Worm (Caenorhabditis elegans): Measurements from ENCODE around the gene srbc-45.
A peak's percentile ranks its signal among the peaks of the same experiment; 100 is the strongest.

srbc-45 gene

ce11 chrV:12803274-12803673, at the start of gene srbc-45:
Gene srbc-45 (plus strand): TSS chrV:12803574.
- TF ChIP-seq klf-2 (GFP tag; conservative IDR thresholded peaks at IDR 0.05) (no peak), ztf-23 (GFP tag; IDR thresholded peaks at IDR 0.05) (no peak), T22C8.4 (GFP tag; IDR thresholded peaks at IDR 0.05) (no peak), med-1 (GFP tag; optimal IDR thresholded peaks at IDR 0.05; ENCODE audit: insufficient read depth) (no peak), tab-1 (GFP tag; IDR thresholded peaks at IDR 0.05) (no peak), ref-1 (GFP tag; conservative IDR thresholded peaks at IDR 0.05) (no peak), flt-1 (GFP tag; IDR thresholded peaks at IDR 0.05) (no peak), ztf-29 (GFP tag; IDR thresholded peaks at IDR 0.05) (no peak), cog-1 (tag; optimal IDR thresholded peaks at IDR 0.05) (no peak)

DNA sequence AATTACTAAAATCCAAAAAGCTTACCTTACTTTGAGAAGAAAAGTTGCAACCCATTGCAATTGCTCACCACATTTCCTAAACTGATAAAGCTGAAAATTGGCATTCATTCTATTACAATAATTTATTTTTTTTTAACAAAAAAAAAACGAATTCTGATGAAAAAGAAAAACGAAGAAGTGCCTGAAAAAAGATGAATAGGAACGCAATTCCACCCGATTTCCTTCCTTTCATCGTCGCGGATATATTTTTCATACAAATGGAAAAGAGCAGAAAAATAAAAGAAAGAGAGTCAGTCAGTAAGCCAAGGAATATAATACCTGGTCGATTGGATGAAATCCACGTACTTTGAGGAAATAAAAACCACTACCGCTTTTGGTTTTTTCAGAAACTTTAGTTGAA, 48.5 kb upstream of the srbc-45 start, which contains the start of gene gpa-13:
Gene gpa-13 (minus strand): TSS at position 101 of the 400 bp plus-strand sequence.
- no peak for TF ChIP-seq med-1 (GFP tag; optimal IDR thresholded peaks at IDR 0.05; ENCODE audit: insufficient read depth)
- no peak for TF ChIP-seq ref-1 (GFP tag; conservative IDR thresholded peaks at IDR 0.05)
- TF ChIP-seq ztf-29 (GFP tag; IDR thresholded peaks at IDR 0.05) = no peak
- TF ChIP-seq cog-1 (tag; optimal IDR thresholded peaks at IDR 0.05) = no peak
- no peak for TF ChIP-seq klf-2 (GFP tag; conservative IDR thresholded peaks at IDR 0.05)
- no peak for TF ChIP-seq ztf-23 (GFP tag; IDR thresholded peaks at IDR 0.05)
- no peak for TF ChIP-seq flt-1 (GFP tag; IDR thresholded peaks at IDR 0.05)
- no peak for TF ChIP-seq tab-1 (GFP tag; IDR thresholded peaks at IDR 0.05)
- no peak for TF ChIP-seq T22C8.4 (GFP tag; IDR thresholded peaks at IDR 0.05)

ce11 chrV:12759660-12760059, 43.7 kb upstream of the srbc-45 start, which contains the start of gene papl-1:
Gene papl-1 (minus strand): TSS chrV:12759760.
- TF ChIP-seq klf-2 (GFP tag; conservative IDR thresholded peaks at IDR 0.05) = no peak
- TF ChIP-seq tab-1 (GFP tag; IDR thresholded peaks at IDR 0.05) = no peak
- no peak for TF ChIP-seq med-1 (GFP tag; optimal IDR thresholded peaks at IDR 0.05; ENCODE audit: insufficient read depth)

ce11 chrV:12760913-12761312, 42.5 kb upstream of the srbc-45 start, which contains the start of gene F18E2.15:
Gene F18E2.15 (minus strand): TSS chrV:12761013.
- TF ChIP-seq cog-1 (tag; optimal IDR thresholded peaks at IDR 0.05) (no peak), ztf-23 (GFP tag; IDR thresholded peaks at IDR 0.05) (no peak), T22C8.4 (GFP tag; IDR thresholded peaks at IDR 0.05) (no peak), ref-1 (GFP tag; conservative IDR thresholded peaks at IDR 0.05) (no peak), med-1 (GFP tag; optimal IDR thresholded peaks at IDR 0.05; ENCODE audit: insufficient read depth) (no peak), flt-1 (GFP tag; IDR thresholded peaks at IDR 0.05) (no peak), tab-1 (GFP tag; IDR thresholded peaks at IDR 0.05) (no peak), klf-2 (GFP tag; conservative IDR thresholded peaks at IDR 0.05) (no peak), ztf-29 (GFP tag; IDR thresholded peaks at IDR 0.05) (no peak)

DNA sequence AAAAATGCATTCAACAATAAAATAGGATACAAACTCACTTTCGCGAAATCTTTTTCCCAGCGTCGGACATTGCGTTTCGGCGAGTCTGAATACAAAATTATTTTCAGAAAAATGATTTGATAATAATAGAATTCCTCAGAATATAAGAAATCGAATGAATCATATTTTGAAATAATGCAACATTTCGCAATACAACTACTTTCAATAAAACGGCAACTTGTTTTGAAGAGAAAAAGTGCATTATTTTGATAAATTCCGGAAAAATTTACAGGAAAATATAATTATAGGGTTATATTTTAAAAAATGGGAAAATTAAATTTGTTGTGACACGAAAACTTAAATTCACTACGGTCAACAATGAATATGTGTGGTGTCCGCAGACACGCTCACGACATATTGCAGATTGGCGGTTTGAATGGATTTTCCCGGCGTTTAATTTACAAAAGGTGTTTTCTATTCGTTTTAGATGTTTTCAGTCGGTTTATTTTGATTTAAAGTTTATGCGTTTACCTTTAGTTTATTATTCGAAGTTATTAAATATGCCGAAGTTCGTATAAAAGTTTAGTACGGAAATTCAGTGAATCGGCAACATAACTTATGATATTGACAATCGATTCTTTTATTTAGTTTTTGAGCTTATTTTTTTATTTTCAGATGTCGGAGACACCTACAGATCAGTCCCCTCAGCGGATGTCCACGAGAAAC, 39.9 kb upstream of the srbc-45 start, which contains the start of the genes abcf-1 and scc-3:
Gene abcf-1 (minus strand): TSS at position 85 of the 705 bp plus-strand sequence.
Gene scc-3 (plus strand): TSS at position 655 of the 705 bp plus-strand sequence.
- TF ChIP-seq flt-1 (GFP tag; IDR thresholded peaks at IDR 0.05) (no peak), med-1 (GFP tag; optimal IDR thresholded peaks at IDR 0.05; ENCODE audit: insufficient read depth) (no peak), ref-1 (GFP tag; conservative IDR thresholded peaks at IDR 0.05) (no peak), tab-1 (GFP tag; IDR thresholded peaks at IDR 0.05) (no peak), ztf-29 (GFP tag; IDR thresholded peaks at IDR 0.05) (no peak), klf-2 (GFP tag; conservative IDR thresholded peaks at IDR 0.05) (no peak)

DNA sequence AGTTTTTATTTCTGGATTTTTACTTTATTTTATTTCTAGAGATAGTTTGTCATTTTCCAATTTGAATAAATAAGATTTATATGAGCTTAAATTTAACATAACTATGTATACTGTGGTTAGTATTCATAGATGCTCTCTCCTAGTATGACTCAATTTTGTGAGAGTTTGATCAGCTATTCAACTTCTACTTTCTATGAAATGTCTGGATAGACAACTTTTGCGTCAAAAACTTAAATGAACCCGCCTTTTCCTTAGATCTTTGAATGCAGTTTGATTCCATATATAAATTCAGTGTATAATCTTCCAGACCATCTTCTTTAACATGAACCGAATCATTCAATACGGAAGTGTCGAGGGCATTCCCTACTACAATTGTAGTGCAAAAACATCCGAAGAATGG, 34.4 kb upstream of the srbc-45 start, which contains the start of gene srt-43:
Gene srt-43 (plus strand): TSS at position 301 of the 400 bp plus-strand sequence.
- TF ChIP-seq T22C8.4 (GFP tag; IDR thresholded peaks at IDR 0.05) (no peak), cog-1 (tag; optimal IDR thresholded peaks at IDR 0.05) (no peak), tab-1 (GFP tag; IDR thresholded peaks at IDR 0.05) (no peak), klf-2 (GFP tag; conservative IDR thresholded peaks at IDR 0.05) (no peak), ztf-23 (GFP tag; IDR thresholded peaks at IDR 0.05) (no peak), flt-1 (GFP tag; IDR thresholded peaks at IDR 0.05) (no peak)

ce11 chrV:12773222-12773621, 30.2 kb upstream of the srbc-45 start, which contains the start of gene ZC455.1:
Gene ZC455.1 (plus strand): TSS chrV:12773522.
- no peak for TF ChIP-seq ztf-29 (GFP tag; IDR thresholded peaks at IDR 0.05)
- TF ChIP-seq ztf-23 (GFP tag; IDR thresholded peaks at IDR 0.05) = no peak
- no peak for TF ChIP-seq ref-1 (GFP tag; conservative IDR thresholded peaks at IDR 0.05)
- TF ChIP-seq klf-2 (GFP tag; conservative IDR thresholded peaks at IDR 0.05) = no peak
- TF ChIP-seq flt-1 (GFP tag; IDR thresholded peaks at IDR 0.05) = no peak
- no peak for TF ChIP-seq cog-1 (tag; optimal IDR thresholded peaks at IDR 0.05)
- no peak for TF ChIP-seq tab-1 (GFP tag; IDR thresholded peaks at IDR 0.05)
- TF ChIP-seq T22C8.4 (GFP tag; IDR thresholded peaks at IDR 0.05) = no peak
- TF ChIP-seq med-1 (GFP tag; optimal IDR thresholded peaks at IDR 0.05; ENCODE audit: insufficient read depth) = no peak

- TF ChIP-seq ref-1 (GFP tag; conservative IDR thresholded peaks at IDR 0.05) (no peak), ztf-23 (GFP tag; IDR thresholded peaks at IDR 0.05) (no peak), tab-1 (GFP tag; IDR thresholded peaks at IDR 0.05) (no peak), cog-1 (tag; optimal IDR thresholded peaks at IDR 0.05) (no peak), klf-2 (GFP tag; conservative IDR thresholded peaks at IDR 0.05) (no peak), flt-1 (GFP tag; IDR thresholded peaks at IDR 0.05) (no peak), ztf-29 (GFP tag; IDR thresholded peaks at IDR 0.05) (no peak), med-1 (GFP tag; optimal IDR thresholded peaks at IDR 0.05; ENCODE audit: insufficient read depth) (no peak), T22C8.4 (GFP tag; IDR thresholded peaks at IDR 0.05) (no peak)
These were observed 29.5 kb upstream of the srbc-45 start for ce11 chrV:12773852-12774251.

DNA sequence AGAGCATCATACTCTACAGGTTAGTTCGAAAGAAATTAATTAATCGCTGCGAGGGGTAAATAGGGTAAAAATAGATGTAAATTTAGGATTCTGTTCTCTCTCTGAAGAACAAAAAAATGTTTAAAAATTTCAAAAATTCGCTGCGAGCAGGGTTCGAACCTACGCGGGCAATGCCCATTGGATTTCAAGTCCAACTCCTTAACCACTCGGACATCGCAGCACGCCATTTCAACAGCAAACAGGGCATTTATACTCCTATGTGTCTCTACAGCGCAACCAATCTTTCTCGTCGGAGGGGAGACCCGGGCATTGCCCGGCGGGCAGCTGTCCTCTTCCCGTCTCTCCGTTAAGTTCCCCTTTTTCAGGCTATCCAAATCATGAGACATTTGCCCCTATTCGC, 23.1 kb upstream of the srbc-45 start:
- TF ChIP-seq med-1 (GFP tag; optimal IDR thresholded peaks at IDR 0.05; ENCODE audit: insufficient read depth) = peak; percentile 67
- peak; percentile 58 for TF ChIP-seq cog-1 (tag; optimal IDR thresholded peaks at IDR 0.05)
- TF ChIP-seq ref-1 (GFP tag; conservative IDR thresholded peaks at IDR 0.05) = peak; percentile 90
- TF ChIP-seq tab-1 (GFP tag; IDR thresholded peaks at IDR 0.05) = peak; percentile 96
- peak; percentile 97 for TF ChIP-seq ztf-23 (GFP tag; IDR thresholded peaks at IDR 0.05)
- TF ChIP-seq flt-1 (GFP tag; IDR thresholded peaks at IDR 0.05) = peak; percentile 97
- peak; percentile 98 for TF ChIP-seq klf-2 (GFP tag; conservative IDR thresholded peaks at IDR 0.05)
- peak; percentile 93 for TF ChIP-seq T22C8.4 (GFP tag; IDR thresholded peaks at IDR 0.05)
- TF ChIP-seq ztf-29 (GFP tag; IDR thresholded peaks at IDR 0.05) = peak; percentile 96

Data from whole organism, midembryonic.